Fruit fly (Drosophila melanogaster): ENCODE measurements around the gene Toll-9.

dm6 chr3L:20399550-20400109, 33.1 kb upstream of the Toll-9 start:
- TF ChIP-seq CG2120 (GFP tag; optimal IDR thresholded peaks at IDR 0.05): peak; percentile 93
- peak; percentile 73 for TF ChIP-seq Nf-YB (GFP tag; optimal IDR thresholded peaks at IDR 0.05)
- TF ChIP-seq Doc2 (GFP tag; IDR thresholded peaks at IDR 0.05): no peak
- peak; percentile 72 for TF ChIP-seq Camta (GFP tag; optimal IDR thresholded peaks at IDR 0.05)
- peak; percentile 83 for TF ChIP-seq CG12104 (GFP tag; optimal IDR thresholded peaks at IDR 0.05)
- peak; percentile 76 for TF ChIP-seq CG14050 (GFP tag; IDR thresholded peaks at IDR 0.05)
- peak; percentile 80 for TF ChIP-seq nau (GFP tag; optimal IDR thresholded peaks at IDR 0.05)
- TF ChIP-seq sisA (GFP tag; IDR thresholded peaks at IDR 0.05): peak; percentile 85
- TF ChIP-seq Usf (GFP tag; optimal IDR thresholded peaks at IDR 0.05): peak; percentile 70
- peak; percentile 89 for TF ChIP-seq CG12769 (tag; optimal IDR thresholded peaks at IDR 0.05)
- no peak for TF ChIP-seq CG4360 (GFP tag; IDR thresholded peaks at IDR 0.05)
- TF ChIP-seq Vsx1 (GFP tag; optimal IDR thresholded peaks at IDR 0.05): peak; percentile 68

Measured in whole organism, embryonic.